In genomic region chrIII:3800240-3800933, ce11 we compare ENCODE assay signal across 1 worm cellular context.
TF ChIP-seq lines count a peak whose summit lies in the region.

Gene mtm-3 (minus strand): TSS chrIII:3800467.

TF ChIP-seq in whole organism, L4 larva, 104 proteins besides CTCF, POLR2A, EP300 and RAD21 (continued from another document):
- TF ChIP-seq fkh-10 (GFP tag; optimal IDR thresholded peaks at IDR 0.05; lab: Kevin White, UChicago), result no peak
- peak; percentile 26 for TF ChIP-seq pqm-1 (tag; optimal IDR thresholded peaks at IDR 0.05; lab: Kevin White, UChicago)
- no peak for TF ChIP-seq zip-2 (tag; optimal IDR thresholded peaks at IDR 0.05; lab: Kevin White, UChicago)
- TF ChIP-seq ztf-7 (tag; optimal IDR thresholded peaks at IDR 0.05; lab: Kevin White, UChicago), result no peak
- no peak for TF ChIP-seq madf-5 (GFP tag; IDR thresholded peaks at IDR 0.05; lab: Robert Waterston, UW)
- no peak for TF ChIP-seq unc-130 (GFP tag; optimal IDR thresholded peaks at IDR 0.05; lab: Kevin White, UChicago)
- no peak for TF ChIP-seq Y105C5A.15 (GFP tag; IDR thresholded peaks at IDR 0.05; lab: Robert Waterston, UW)
- TF ChIP-seq ceh-82 (tag; optimal IDR thresholded peaks at IDR 0.05; lab: Kevin White, UChicago), result no peak
- TF ChIP-seq F26F4.8 (GFP tag; conservative IDR thresholded peaks at IDR 0.05; lab: Robert Waterston, UW), result no peak
- TF ChIP-seq php-3 (GFP tag; IDR thresholded peaks at IDR 0.05; lab: Robert Waterston, UW), result no peak
- TF ChIP-seq nhr-111 (GFP tag; optimal IDR thresholded peaks at IDR 0.05; lab: Kevin White, UChicago), result no peak
- TF ChIP-seq spr-1 (tag; optimal IDR thresholded peaks at IDR 0.05; lab: Kevin White, UChicago), result no peak
- peak; percentile 83 for TF ChIP-seq aha-1 (tag; lab: Kevin White, UChicago)
- TF ChIP-seq lin-39 (tag; optimal IDR thresholded peaks at IDR 0.05; lab: Kevin White, UChicago), result no peak
- TF ChIP-seq nhr-25 (tag; optimal IDR thresholded peaks at IDR 0.05; lab: Kevin White, UChicago; ENCODE audit: borderline replicate concordance, insufficient read depth), result no peak
- TF ChIP-seq F10B5.3 (tag; optimal IDR thresholded peaks at IDR 0.05; lab: Kevin White, UChicago), result no peak
- TF ChIP-seq lin-1 (GFP tag; IDR thresholded peaks at IDR 0.05; lab: Robert Waterston, UW), result no peak
